Fruit fly (Drosophila melanogaster) whole organism, embryonic: ENCODE data around the gene Rai1.

ENCODE experiments used
- CG10267 ChIP-seq: fragments of 200-800 bp; sonication (Bioruptor generic); optimal IDR thresholded peaks from 2 replicates; lab custom pipeline; 2018; ENCODE audit warnings: missing biosample characterization, mild to moderate bottlenecking, missing genetic modification characterization, moderate library complexity
- CG10274 ChIP-seq: fragments of 200-800 bp; sonication (Bioruptor generic); optimal IDR thresholded peaks from 3 replicates; lab custom pipeline; 2017; ENCODE audit warnings: missing biosample characterization, mild to moderate bottlenecking, missing genetic modification characterization
- CG11398 ChIP-seq: fragments of 200-800 bp; sonication (Bioruptor generic); optimal IDR thresholded peaks from 2 replicates; lab custom pipeline; 2016; ENCODE audit warnings: missing biosample characterization, missing genetic modification characterization
- CG11560 ChIP-seq: fragments of 200-800 bp; sonication (Bioruptor generic); IDR thresholded peaks from 3 replicates; pipeline ENCODE4 v1.3.6; 2022; ENCODE audit warnings: missing biosample characterization, missing genetic modification characterization
- CG11696 ChIP-seq: fragments of 200-800 bp; sonication (Bioruptor generic); IDR thresholded peaks from 2 replicates; pipeline ENCODE4 v1.3.6; 2022; ENCODE audit warnings: missing biosample characterization, missing genetic modification characterization
- CG12219 ChIP-seq: fragments of 200-800 bp; sonication (Bioruptor generic); optimal IDR thresholded peaks from 3 replicates; lab custom pipeline; 2018; ENCODE audit warnings: missing biosample characterization, mild to moderate bottlenecking, missing genetic modification characterization
- CG12391 ChIP-seq: fragments of 200-800 bp; sonication (Bioruptor generic); optimal IDR thresholded peaks from 3 replicates; lab custom pipeline; 2018; ENCODE audit warnings: missing biosample characterization, mild to moderate bottlenecking, missing genetic modification characterization, moderate library complexity
- CG12769 ChIP-seq: fragments of 200-800 bp; sonication (Bioruptor generic); optimal IDR thresholded peaks from 2 replicates; lab custom pipeline; 2019; ENCODE audit warnings: missing biosample characterization, mild to moderate bottlenecking, missing genetic modification characterization, moderate library complexity
- CG13775 ChIP-seq: fragments of 200-800 bp; sonication (Bioruptor generic); optimal IDR thresholded peaks from 3 replicates; lab custom pipeline; 2017; ENCODE audit warnings: missing biosample characterization, mild to moderate bottlenecking, missing genetic modification characterization
- CG15269 ChIP-seq: fragments of 200-800 bp; sonication (Bioruptor generic); optimal IDR thresholded peaks from 2 replicates; lab custom pipeline; 2018; ENCODE audit warnings: missing biosample characterization, mild to moderate bottlenecking, missing genetic modification characterization, moderate library complexity
- CG1647 ChIP-seq: fragments of 200-800 bp; sonication (Bioruptor generic); optimal IDR thresholded peaks from 3 replicates; lab custom pipeline; 2016; ENCODE audit warnings: missing biosample characterization, missing genetic modification characterization
- CG16863 ChIP-seq: fragments of 200-800 bp; sonication (Bioruptor generic); optimal IDR thresholded peaks from 3 replicates; lab custom pipeline; 2016; ENCODE audit warnings: missing biosample characterization, missing genetic modification characterization
- CG17359 ChIP-seq: fragments of 200-800 bp; sonication (Bioruptor generic); optimal IDR thresholded peaks from 3 replicates; lab custom pipeline; 2018; ENCODE audit warnings: missing biosample characterization, mild to moderate bottlenecking, missing genetic modification characterization, moderate library complexity
- CG17912 ChIP-seq: fragments of 200-800 bp; sonication (Bioruptor generic); optimal IDR thresholded peaks from 2 replicates; lab custom pipeline; 2018; ENCODE audit warnings: missing biosample characterization, mild to moderate bottlenecking, missing genetic modification characterization
- CG1792 ChIP-seq: fragments of 200-800 bp; sonication (Bioruptor generic); optimal IDR thresholded peaks from 2 replicates; lab custom pipeline; 2016; ENCODE audit warnings: missing biosample characterization, missing genetic modification characterization
- CG1832 ChIP-seq: fragments of 200-800 bp; sonication (Bioruptor generic); optimal IDR thresholded peaks from 2 replicates; lab custom pipeline; 2017; ENCODE audit warnings: missing biosample characterization, mild to moderate bottlenecking, missing genetic modification characterization, inconsistent platforms
- CG2712 ChIP-seq: fragments of 200-800 bp; optimal IDR thresholded peaks from 3 replicates; lab custom pipeline; 2019; ENCODE audit warnings: missing biosample characterization, mild to moderate bottlenecking, missing genetic modification characterization, moderate library complexity
- CG2889 ChIP-seq: fragments of 200-800 bp; sonication (Bioruptor generic); IDR thresholded peaks from 3 replicates; pipeline ENCODE4 v1.3.6; 2022; ENCODE audit warnings: missing biosample characterization, missing genetic modification characterization
- CG30403 ChIP-seq: fragments of 200-800 bp; sonication (Bioruptor generic); optimal IDR thresholded peaks from 3 replicates; lab custom pipeline; 2016; ENCODE audit warnings: missing biosample characterization, missing genetic modification characterization
- CG31224 ChIP-seq: fragments of 200-800 bp; sonication (Bioruptor generic); IDR thresholded peaks from 2 replicates; pipeline ENCODE4 v1.3.6; 2022; ENCODE audit warnings: missing biosample characterization, missing genetic modification characterization
- CG6683 ChIP-seq: fragments of 200-800 bp; sonication (Bioruptor generic); optimal IDR thresholded peaks from 2 replicates; lab custom pipeline; 2017; ENCODE audit warnings: missing biosample characterization, mild to moderate bottlenecking, missing genetic modification characterization, missing genetic modification reagents
- CG6854 ChIP-seq: fragments of 200-800 bp; sonication (Bioruptor generic); optimal IDR thresholded peaks from 3 replicates; lab custom pipeline; 2017; ENCODE audit warnings: missing biosample characterization, mild to moderate bottlenecking, missing genetic modification characterization
- CG7963 ChIP-seq: fragments of 200-800 bp; sonication (Bioruptor generic); IDR thresholded peaks from 3 replicates; pipeline ENCODE4 v1.3.6; 2022; ENCODE audit warnings: missing biosample characterization, missing genetic modification characterization; ENCODE audit not compliant: partially characterized antibody
- CG8290 ChIP-seq, 3 experiments: fragments of 200-800 bp; sonication (Bioruptor generic); optimal IDR thresholded peaks; 2 replicates each; lab custom pipeline; 2016 to 2019; ENCODE audit warnings: missing biosample characterization in 3 of 3, missing genetic modification characterization in 3 of 3, mild to moderate bottlenecking in 2 of 3, moderate library complexity in 1 of 3
- CkIIα-i1 ChIP-seq: fragments of 200-800 bp; sonication (Bioruptor generic); IDR thresholded peaks from 2 replicates; pipeline ENCODE4 v1.3.6; 2022; ENCODE audit warnings: missing biosample characterization, missing genetic modification characterization
- Deaf1 ChIP-seq: fragments of 200-800 bp; optimal IDR thresholded peaks from 3 replicates; lab custom pipeline; 2019; ENCODE audit warnings: missing biosample characterization, mild to moderate bottlenecking, missing genetic modification characterization, moderate library complexity
- Eip74EF ChIP-seq, 2 experiments: fragments of 200-800 bp in 1 of 2; fragments of >200 bp in 1 of 2; sonication (Bioruptor generic) in 1 of 2; optimal IDR thresholded peaks; 2 replicates each; lab custom pipeline; 2017 to 2019; ENCODE audit warnings: missing biosample characterization in 2 of 2, missing genetic modification characterization in 2 of 2, mild to moderate bottlenecking in 1 of 2, moderate library complexity in 1 of 2
- HLH54F ChIP-seq: fragments of 200-800 bp; sonication (Bioruptor generic); optimal IDR thresholded peaks from 3 replicates; lab custom pipeline; 2016; ENCODE audit warnings: missing biosample characterization, missing genetic modification characterization
- Med ChIP-seq: fragments of 200-800 bp; sonication (Bioruptor generic); peaks from one replicate; lab custom pipeline; 2016; ENCODE audit warnings: missing biosample characterization, missing genetic modification characterization, mild to moderate bottlenecking, inconsistent platforms, moderate library complexity
- Meics ChIP-seq: fragments of 200-800 bp; sonication (Bioruptor generic); optimal IDR thresholded peaks from 2 replicates; lab custom pipeline; 2017; ENCODE audit warnings: missing biosample characterization, mild to moderate bottlenecking, missing genetic modification characterization
- Myb ChIP-seq: fragments of 200-800 bp; sonication (Bioruptor generic); optimal IDR thresholded peaks from 2 replicates; lab custom pipeline; 2016; ENCODE audit warnings: missing biosample characterization, missing genetic modification characterization
- Neu2 ChIP-seq: fragments of 200-800 bp; sonication (Bioruptor generic); optimal IDR thresholded peaks from 3 replicates; lab custom pipeline; 2016; ENCODE audit warnings: missing biosample characterization, missing genetic modification characterization, borderline replicate concordance
- Sox102F ChIP-seq: fragments of 200-800 bp; sonication (Bioruptor generic); optimal IDR thresholded peaks from 2 replicates; lab custom pipeline; 2018; ENCODE audit warnings: missing biosample characterization, mild to moderate bottlenecking, missing genetic modification characterization, moderate library complexity
- Trl ChIP-seq, 3 experiments: fragments of >200 bp in 2 of 3; fragments of 200-800 bp in 1 of 3; sonication (Bioruptor generic) in 1 of 3; optimal IDR thresholded peaks; 2 replicates in 1 of 3; 3 replicates in 2 of 3; lab custom pipeline; 2016 to 2017; ENCODE audit warnings: missing biosample characterization in 1 of 3, missing genetic modification characterization in 1 of 3
- Usf ChIP-seq: fragments of 200-800 bp; sonication (Bioruptor generic); optimal IDR thresholded peaks from 2 replicates; lab custom pipeline; 2017; ENCODE audit warnings: missing genotype, missing biosample characterization, missing genetic modification characterization
- chif ChIP-seq, 2 experiments: fragments of 200-800 bp; sonication (Bioruptor generic); optimal IDR thresholded peaks; 3 replicates each; lab custom pipeline; 2016; ENCODE audit warnings: missing biosample characterization in 2 of 2, missing genetic modification characterization in 2 of 2
- dmrt99B ChIP-seq: fragments of 200-800 bp; sonication (Bioruptor generic); optimal IDR thresholded peaks from 2 replicates; lab custom pipeline; 2018; ENCODE audit warnings: missing biosample characterization, mild to moderate bottlenecking, missing genetic modification characterization, moderate library complexity
- dpn ChIP-seq, 2 experiments: fragments of 200-800 bp; sonication (Bioruptor generic); optimal IDR thresholded peaks; 3 replicates each; lab custom pipeline; 2016; ENCODE audit warnings: missing biosample characterization in 2 of 2, missing genetic modification characterization in 2 of 2
- dysf ChIP-seq: fragments of 200-800 bp; sonication (Bioruptor generic); IDR thresholded peaks from 3 replicates; pipeline ENCODE4 v1.3.6; 2022; ENCODE audit warnings: missing biosample characterization, missing genetic modification characterization
- jigr1 ChIP-seq: fragments of 200-800 bp; sonication (Bioruptor generic); IDR thresholded peaks from 3 replicates; pipeline ENCODE4 v1.3.6; 2022; ENCODE audit warnings: missing biosample characterization, missing genetic modification characterization
- maf-S ChIP-seq: fragments of 200-800 bp; sonication (Bioruptor generic); optimal IDR thresholded peaks from 2 replicates; lab custom pipeline; 2016; ENCODE audit warnings: missing biosample characterization, missing genetic modification characterization
- mam ChIP-seq: fragments of 200-800 bp; sonication (Bioruptor generic); optimal IDR thresholded peaks from 3 replicates; lab custom pipeline; 2016; ENCODE audit warnings: missing biosample characterization, missing genetic modification characterization
- pb ChIP-seq: fragments of 200-800 bp; sonication (Bioruptor generic); optimal IDR thresholded peaks from 3 replicates; lab custom pipeline; 2016; ENCODE audit warnings: missing biosample characterization, missing genetic modification characterization
- pnt ChIP-seq: fragments of 200-800 bp; sonication (Bioruptor generic); optimal IDR thresholded peaks from 3 replicates; lab custom pipeline; 2016; ENCODE audit warnings: missing biosample characterization, missing genetic modification characterization
- sr ChIP-seq: fragments of 200-800 bp; sonication (Bioruptor generic); IDR thresholded peaks from 3 replicates; pipeline ENCODE4 v1.3.6; 2022; ENCODE audit warnings: missing biosample characterization, missing genetic modification characterization
- trem ChIP-seq: fragments of 200-800 bp; optimal IDR thresholded peaks from 3 replicates; lab custom pipeline; 2019; ENCODE audit warnings: missing biosample characterization, mild to moderate bottlenecking, missing genetic modification characterization, moderate library complexity
- trh ChIP-seq: fragments of 200-800 bp; sonication (Bioruptor generic); optimal IDR thresholded peaks from 2 replicates; lab custom pipeline; 2016; ENCODE audit warnings: missing biosample characterization, missing genetic modification characterization
- usp ChIP-seq: fragments of >200 bp; optimal IDR thresholded peaks from 2 replicates; lab custom pipeline; 2017; ENCODE audit warnings: missing biosample characterization, missing genetic modification characterization
- vvl ChIP-seq: fragments of 200-800 bp; sonication (Bioruptor generic); IDR thresholded peaks from 2 replicates; pipeline ENCODE4 v1.3.6; 2022; ENCODE audit warnings: missing biosample characterization, missing genetic modification characterization
- zfh2 ChIP-seq: fragments of 200-800 bp; sonication (Bioruptor generic); optimal IDR thresholded peaks from 2 replicates; lab custom pipeline; 2016; ENCODE audit warnings: missing biosample characterization, missing genetic modification characterization

Rai1 gene

dm6 chrX:16781055-16781454 lies 22.1 kb downstream of the Rai1 start (continued):
- peak in 1 of 2 experiments; percentile 22 for TF ChIP-seq dpn (GFP tag; optimal IDR thresholded peaks at IDR 0.05; lab: Kevin White, UChicago)
- peak in 1 of 2 experiments; percentile 14 for TF ChIP-seq Eip74EF (GFP tag; optimal IDR thresholded peaks at IDR 0.05; lab: Kevin White, UChicago)
- TF ChIP-seq HLH54F (GFP tag; lab: Kevin White, UChicago) = peak; percentile 23
- TF ChIP-seq CG12219 = peak; percentile 3
- TF ChIP-seq jigr1 (GFP tag; lab: Robert Waterston, UW) = no peak
- TF ChIP-seq CG11560 (tag; lab: Robert Waterston, UW) = 0 out of 3 replicates have a peak, but pooled peaks have one; percentile 17
- no peak for TF ChIP-seq CG7963
- TF ChIP-seq trh (GFP tag; lab: Kevin White, UChicago) = no peak
- TF ChIP-seq Med = peak; percentile 88
- no peak for TF ChIP-seq trem (tag; lab: Kevin White, UChicago)
- TF ChIP-seq dmrt99B (tag; lab: Kevin White, UChicago) = peak; percentile 25
- TF ChIP-seq pb = peak; percentile 29
- peak; percentile 43 for TF ChIP-seq CG16863 (GFP tag; lab: Kevin White, UChicago)
- TF ChIP-seq chif (GFP tag; optimal IDR thresholded peaks at IDR 0.05; lab: Kevin White, UChicago) = peak in 1 of 2 experiments; percentile 22
- peak; percentile 34 for TF ChIP-seq mam (GFP tag; lab: Kevin White, UChicago)
- TF ChIP-seq CG17359 = peak; percentile 3
- peak; percentile 47 for TF ChIP-seq Meics (GFP tag; lab: Kevin White, UChicago)
- TF ChIP-seq CG11398 (GFP tag; lab: Kevin White, UChicago) = peak; percentile 8
- TF ChIP-seq CG2712 (tag; lab: Kevin White, UChicago) = peak; percentile 11

dm6 chrX:16780244-16780643 lies 22.9 kb downstream of the Rai1 start:
- TF ChIP-seq dysf (GFP tag; lab: Robert Waterston, UW) (no peak), CG15269 (tag; lab: Kevin White, UChicago) (no peak), CG10267 (tag; lab: Kevin White, UChicago) (no peak), CkIIα-i1 (GFP tag; lab: Robert Waterston, UW) (no peak), pnt (GFP tag; lab: Kevin White, UChicago) (no peak), sr (GFP tag; lab: Robert Waterston, UW) (peak; percentile 37; the same call in 1 of the 3 replicates), Neu2 (GFP tag; lab: Kevin White, UChicago) (no peak), CG1832 (peak; percentile 79), Trl (optimal IDR thresholded peaks at IDR 0.05; lab: Kevin White, UChicago) (peak; percentile 39 to 74), Trl (GFP tag; optimal IDR thresholded peaks at IDR 0.05; lab: Kevin White, UChicago) (no peak), CG13775 (no peak), CG11696 (no peak), vvl (0 out of 2 replicates have a peak, but pooled peaks have one; percentile 18), CG30403 (GFP tag; lab: Kevin White, UChicago) (no peak), CG31224 (GFP tag; lab: Robert Waterston, UW) (no peak), Myb (GFP tag; lab: Kevin White, UChicago) (no peak), usp (GFP tag; lab: Kevin White, UChicago) (no peak), Deaf1 (tag; lab: Kevin White, UChicago) (peak; percentile 4), CG2889 (GFP tag; lab: Robert Waterston, UW) (no peak), CG10274 (GFP tag; lab: Kevin White, UChicago) (no peak), CG6683 (GFP tag; lab: Kevin White, UChicago) (no peak), CG12769 (tag; lab: Kevin White, UChicago) (peak; percentile 42), Usf (GFP tag; lab: Kevin White, UChicago) (no peak), CG1792 (no peak), Sox102F (GFP tag; lab: Kevin White, UChicago) (no peak), CG8290 (GFP tag; optimal IDR thresholded peaks at IDR 0.05; lab: Kevin White, UChicago) (no peak), CG8290 (tag; optimal IDR thresholded peaks at IDR 0.05; lab: Kevin White, UChicago) (peak in 1 of 2 experiments; percentile 8), maf-S (no peak), CG6854 (GFP tag; lab: Kevin White, UChicago) (no peak), CG17912 (GFP tag; lab: Kevin White, UChicago) (no peak), CG12391 (tag; lab: Kevin White, UChicago) (no peak), CG1647 (GFP tag; lab: Kevin White, UChicago) (no peak), zfh2 (GFP tag; lab: Kevin White, UChicago) (no peak)
